Fruit fly (Drosophila melanogaster) whole organism, pupa: ENCODE results near the gene Rab39.

ENCODE experiments used
- CG10348 ChIP-seq: fragments of 200-800 bp; sonication (Bioruptor generic); IDR thresholded peaks from 2 replicates; pipeline ENCODE4 v1.3.6; 2022; ENCODE audit warnings: missing biosample characterization, missing genetic modification characterization
- CG12605 ChIP-seq: fragments of 200-800 bp; sonication (Bioruptor generic); IDR thresholded peaks from 2 replicates; pipeline ENCODE4 v1.3.6; 2022; ENCODE audit warnings: missing biosample characterization, missing genetic modification characterization
- CG13204 ChIP-seq: fragments of 200-800 bp; sonication (Bioruptor generic); optimal IDR thresholded peaks from 2 replicates; lab custom pipeline; 2018; ENCODE audit warnings: missing biosample characterization, mild to moderate bottlenecking, missing genetic modification characterization, moderate library complexity
- CG14655 ChIP-seq: fragments of 200-800 bp; sonication (Bioruptor generic); optimal IDR thresholded peaks from 3 replicates; lab custom pipeline; 2017; ENCODE audit warnings: mild to moderate bottlenecking, missing biosample characterization, missing genetic modification reagents, missing genetic modification characterization
- CG15710 ChIP-seq: fragments of 200-800 bp; sonication (Bioruptor generic); optimal IDR thresholded peaks from 2 replicates; lab custom pipeline; 2018; ENCODE audit warnings: missing biosample characterization, mild to moderate bottlenecking, missing genetic modification characterization, moderate library complexity
- CG17806 ChIP-seq: fragments of 200-800 bp; sonication (Bioruptor generic); optimal IDR thresholded peaks from 2 replicates; lab custom pipeline; 2018; ENCODE audit warnings: missing biosample characterization, mild to moderate bottlenecking, missing genetic modification characterization, moderate library complexity
- CG32121 ChIP-seq: fragments of 200-800 bp; sonication (Bioruptor generic); IDR thresholded peaks from 2 replicates; pipeline ENCODE4 v1.3.6; 2022; ENCODE audit warnings: missing biosample characterization, missing genetic modification characterization
- CG34367 ChIP-seq: fragments of 200-800 bp; sonication (Bioruptor generic); optimal IDR thresholded peaks from 2 replicates; lab custom pipeline; 2018; ENCODE audit warnings: missing biosample characterization, mild to moderate bottlenecking, missing genetic modification characterization
- CG4496 ChIP-seq: fragments of 200-800 bp; sonication (Bioruptor generic); IDR thresholded peaks from 3 replicates; pipeline ENCODE4 v1.3.6; 2022; ENCODE audit warnings: missing biosample characterization, missing genetic modification characterization
- CG8159 ChIP-seq: fragments of 200-800 bp; sonication (Bioruptor generic); optimal IDR thresholded peaks from 3 replicates; lab custom pipeline; 2018; ENCODE audit warnings: missing biosample characterization, mild to moderate bottlenecking, missing genetic modification characterization, moderate library complexity
- CG8301 ChIP-seq: fragments of 200-800 bp; sonication (Bioruptor generic); optimal IDR thresholded peaks from 2 replicates; lab custom pipeline; 2018; ENCODE audit warnings: missing biosample characterization, mild to moderate bottlenecking, missing genetic modification characterization
- CG9948 ChIP-seq: fragments of 200-800 bp; sonication (Bioruptor generic); optimal IDR thresholded peaks from 2 replicates; lab custom pipeline; 2018; ENCODE audit warnings: missing biosample characterization, mild to moderate bottlenecking, missing genetic modification characterization, moderate library complexity
- D1 ChIP-seq: fragments of 200-800 bp; sonication (Bioruptor generic); optimal IDR thresholded peaks from 2 replicates; lab custom pipeline; 2018; ENCODE audit warnings: missing biosample characterization, mild to moderate bottlenecking, missing genetic modification characterization, moderate library complexity
- EcR ChIP-seq: fragments of 200-800 bp; sonication (Bioruptor generic); optimal IDR thresholded peaks from 3 replicates; lab custom pipeline; 2019; ENCODE audit warnings: missing biosample characterization, missing genetic modification characterization, mild to moderate bottlenecking, moderate library complexity, missing genetic modification reagents
- Ets98B ChIP-seq: fragments of 200-800 bp; sonication (Bioruptor generic); IDR thresholded peaks from 2 replicates; pipeline ENCODE4 v1.3.6; 2022; ENCODE audit warnings: missing biosample characterization, missing genetic modification characterization
- Pif1A ChIP-seq: fragments of 200-800 bp; sonication (Bioruptor generic); optimal IDR thresholded peaks from 3 replicates; lab custom pipeline; 2016; ENCODE audit warnings: missing biosample characterization, missing genetic modification characterization
- Pif1B ChIP-seq: fragments of 200-800 bp; sonication (Bioruptor generic); optimal IDR thresholded peaks from 3 replicates; lab custom pipeline; 2016; ENCODE audit warnings: missing biosample characterization, missing genetic modification characterization
- Snoo ChIP-seq: fragments of 200-800 bp; sonication (Bioruptor generic); optimal IDR thresholded peaks from 3 replicates; lab custom pipeline; 2017; ENCODE audit warnings: missing biosample characterization, mild to moderate bottlenecking, missing genetic modification characterization, inconsistent platforms
- fd96Ca ChIP-seq: fragments of 200-800 bp; sonication (Bioruptor generic); IDR thresholded peaks from 3 replicates; pipeline ENCODE4 v1.3.6; 2022; ENCODE audit warnings: missing biosample characterization, missing genetic modification characterization
- gl ChIP-seq: fragments of 200-800 bp; sonication (Bioruptor generic); optimal IDR thresholded peaks from 2 replicates; lab custom pipeline; 2018; ENCODE audit warnings: missing biosample characterization, mild to moderate bottlenecking, missing genetic modification characterization
- rn ChIP-seq: fragments of 200-800 bp; sonication (Bioruptor generic); IDR thresholded peaks from 2 replicates; pipeline ENCODE4 v1.3.6; 2022; ENCODE audit warnings: missing biosample characterization, missing genetic modification characterization

Rab39 gene

dm6 chrX:7706398-7707349, 28.0 kb upstream of the Rab39 start:
- peak; percentile 98 for TF ChIP-seq CG12605 (GFP tag; lab: Robert Waterston, UW)
- TF ChIP-seq Snoo (tag; lab: Kevin White, UChicago), result peak; percentile 96
- TF ChIP-seq CG15710 (tag; lab: Kevin White, UChicago), result peak; percentile 99
- peak; percentile 94 for TF ChIP-seq D1
- peak; percentile 96 for TF ChIP-seq CG13204 (GFP tag; lab: Kevin White, UChicago)
- peak; percentile 99 for TF ChIP-seq CG8159 (tag; lab: Kevin White, UChicago)
- peak; percentile 96 for TF ChIP-seq gl (tag; lab: Kevin White, UChicago)
- TF ChIP-seq CG10348 (GFP tag; lab: Robert Waterston, UW), result peak; percentile 93
- TF ChIP-seq CG9948 (tag; lab: Kevin White, UChicago), result peak; percentile 98
- peak; percentile 99 for TF ChIP-seq CG17806 (tag; lab: Kevin White, UChicago)
- peak; percentile 99 for TF ChIP-seq CG4496 (GFP tag; lab: Robert Waterston, UW)
- peak; percentile 99 for TF ChIP-seq CG32121
- TF ChIP-seq Pif1B, result peak; percentile 99
- TF ChIP-seq Ets98B (GFP tag; lab: Robert Waterston, UW), result peak; percentile 99
- peak; percentile 97 for TF ChIP-seq CG8301 (tag; lab: Kevin White, UChicago)
- peak; percentile 96 for TF ChIP-seq rn
- TF ChIP-seq CG34367 (tag; lab: Kevin White, UChicago), result peak; percentile 98
- peak; percentile 96 for TF ChIP-seq fd96Ca (GFP tag; lab: Robert Waterston, UW)
- TF ChIP-seq Pif1A, result peak; percentile 97
- peak; percentile 77 for TF ChIP-seq EcR
- peak; percentile 98 for TF ChIP-seq CG14655 (GFP tag; lab: Kevin White, UChicago)
- TF ChIP-seq, all 21 proteins: peak for 21

DNA sequence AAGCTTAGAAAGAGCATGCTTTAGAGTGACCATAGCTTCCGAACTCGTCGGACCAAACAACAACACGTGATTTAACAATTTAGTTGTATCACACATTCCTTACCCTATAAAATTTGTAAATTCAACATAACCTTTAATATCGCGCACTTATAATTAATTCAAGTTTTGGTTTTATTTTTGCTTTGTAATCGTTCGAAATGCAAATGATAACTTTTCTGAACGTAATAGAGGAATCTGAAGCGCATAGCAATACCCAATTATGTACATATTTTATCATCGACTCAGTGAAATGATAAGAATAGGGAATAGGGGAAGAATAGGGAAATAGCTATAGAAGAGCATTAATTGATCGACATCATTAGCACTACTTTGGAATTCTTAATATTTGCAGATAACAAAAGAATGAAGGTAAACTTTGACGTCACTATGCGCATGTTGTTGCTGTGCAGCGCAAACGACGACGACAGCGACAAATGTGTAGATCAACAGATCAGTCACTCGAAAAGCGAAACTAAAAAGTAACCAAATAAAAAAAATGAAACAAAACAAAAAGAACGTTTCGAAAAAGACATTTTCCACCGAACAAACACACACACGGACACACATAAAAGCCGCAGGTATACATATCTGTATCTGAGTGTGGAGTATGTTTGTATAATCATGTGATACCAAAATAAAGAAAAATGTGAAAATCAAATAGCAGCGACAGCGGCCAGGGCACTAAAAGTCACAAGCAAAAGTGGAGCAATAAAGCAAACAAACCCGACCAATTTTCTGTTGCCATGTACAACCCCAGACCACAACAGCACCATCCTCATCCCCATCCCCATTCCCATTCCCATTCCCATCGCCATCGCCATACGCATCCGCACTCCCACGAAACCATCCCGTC, 27.1 kb upstream of the Rab39 start:
- TF ChIP-seq CG4496 (GFP tag; lab: Robert Waterston, UW), result no peak
- no peak for TF ChIP-seq EcR
- TF ChIP-seq CG8301 (tag; lab: Kevin White, UChicago), result no peak
- no peak for TF ChIP-seq Pif1A
- TF ChIP-seq D1, result no peak
- no peak for TF ChIP-seq Ets98B (GFP tag; lab: Robert Waterston, UW)
- no peak for TF ChIP-seq CG14655 (GFP tag; lab: Kevin White, UChicago)
- TF ChIP-seq fd96Ca (GFP tag; lab: Robert Waterston, UW), result no peak
- TF ChIP-seq Snoo (tag; lab: Kevin White, UChicago), result no peak
- TF ChIP-seq rn, result no peak
- TF ChIP-seq CG8159 (tag; lab: Kevin White, UChicago), result no peak
- no peak for TF ChIP-seq CG9948 (tag; lab: Kevin White, UChicago)
- no peak for TF ChIP-seq Pif1B
- TF ChIP-seq CG10348 (GFP tag; lab: Robert Waterston, UW), result no peak
- TF ChIP-seq, all 21 proteins: peak for 0

dm6 chrX:7708942-7709707, 25.6 kb upstream of the Rab39 start, which contains the start of gene CHES-1-like:
CHES-1-like (minus strand) TSS chrX:7709385.
- TF ChIP-seq CG15710 (tag; lab: Kevin White, UChicago), result peak; percentile 81
- TF ChIP-seq CG14655 (GFP tag; lab: Kevin White, UChicago), result peak; percentile 94
- peak; percentile 72 for TF ChIP-seq CG34367 (tag; lab: Kevin White, UChicago)
- TF ChIP-seq CG10348 (GFP tag; lab: Robert Waterston, UW), result peak; percentile 44; the same call in 1 of the 2 replicates
- peak; percentile 77 for TF ChIP-seq CG32121
- TF ChIP-seq D1, result peak; percentile 72
- peak; percentile 86 for TF ChIP-seq CG9948 (tag; lab: Kevin White, UChicago)
- TF ChIP-seq Snoo (tag; lab: Kevin White, UChicago), result peak; percentile 78
- peak; percentile 51 for TF ChIP-seq gl (tag; lab: Kevin White, UChicago)
- peak; percentile 67 for TF ChIP-seq CG13204 (GFP tag; lab: Kevin White, UChicago)
- peak; percentile 85 for TF ChIP-seq CG8159 (tag; lab: Kevin White, UChicago)
- TF ChIP-seq CG4496 (GFP tag; lab: Robert Waterston, UW), result peak; percentile 88
- peak; percentile 86 for TF ChIP-seq Pif1A
- peak; percentile 89 for TF ChIP-seq CG8301 (tag; lab: Kevin White, UChicago)
- peak; percentile 47 for TF ChIP-seq EcR
- TF ChIP-seq Pif1B, result peak; percentile 88
- TF ChIP-seq CG17806 (tag; lab: Kevin White, UChicago), result peak; percentile 76
- 0 out of 2 replicates have a peak, but pooled peaks have one; percentile 29 for TF ChIP-seq CG12605 (GFP tag; lab: Robert Waterston, UW)
- TF ChIP-seq rn, result peak; percentile 54; the same call in 1 of the 2 replicates
- peak; percentile 67 for TF ChIP-seq Ets98B (GFP tag; lab: Robert Waterston, UW)
- TF ChIP-seq fd96Ca (GFP tag; lab: Robert Waterston, UW), result peak; percentile 81
